Fruit fly (Drosophila melanogaster): ENCODE measurements around the gene TotE.

- TF ChIP-seq Aef1 (GFP tag; IDR thresholded peaks at IDR 0.05) = no peak
- TF ChIP-seq Sox102F (GFP tag; optimal IDR thresholded peaks at IDR 0.05) = peak; percentile 15
- no peak for TF ChIP-seq CG4854 (GFP tag; optimal IDR thresholded peaks at IDR 0.05)
- no peak for TF ChIP-seq MTF-1 (GFP tag; optimal IDR thresholded peaks at IDR 0.05; ENCODE audit: borderline replicate concordance)
- no peak for TF ChIP-seq zen (tag; optimal IDR thresholded peaks at IDR 0.05)
Measured at dm6 chr2L:19949600-19949999, 36.3 kb upstream of the TotE start.

Measured in whole organism, embryonic.